Fruit fly (Drosophila melanogaster): Measurements from ENCODE around the gene CG13300.

The CG13300 gene

dm6 chr3L:6331399-6332111, 20.6 kb downstream of the CG13300 start (continued):
- TF ChIP-seq pdm3 (GFP tag; optimal IDR thresholded peaks at IDR 0.05) (peak; percentile 26), CG15336 (GFP tag; IDR thresholded peaks at IDR 0.05) (peak; percentile 78), dac (GFP tag; optimal IDR thresholded peaks at IDR 0.05) (peak; percentile 36), CG8119 (GFP tag; IDR thresholded peaks at IDR 0.05) (peak; percentile 84), net (GFP tag; optimal IDR thresholded peaks at IDR 0.05) (peak; percentile 17)

dm6 chr3L:6327308-6327707, 24.9 kb downstream of the CG13300 start, which contains the start of gene Or65c:
Gene Or65c (plus strand): TSS chr3L:6327608.
- TF ChIP-seq esn (GFP tag; optimal IDR thresholded peaks at IDR 0.05) (no peak), Lpt (GFP tag; optimal IDR thresholded peaks at IDR 0.05) (no peak)

DNA sequence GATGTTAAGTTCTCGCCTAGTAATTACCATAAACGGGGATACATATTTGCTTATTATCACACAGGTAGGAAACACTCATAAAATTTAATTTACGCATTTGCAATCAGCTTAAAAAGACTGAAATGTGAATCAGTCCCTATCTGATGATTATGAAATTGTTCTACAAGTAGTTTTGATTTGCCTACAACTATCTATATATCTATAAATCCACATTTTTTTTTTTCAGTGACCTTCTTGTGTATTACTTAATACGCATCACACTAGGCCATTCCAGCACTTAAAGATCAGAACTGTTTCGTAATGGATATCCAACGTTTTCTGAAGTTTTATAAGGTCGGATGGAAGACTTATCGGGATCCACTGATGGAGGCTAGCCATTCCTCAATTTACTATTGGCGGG, 26.9 kb downstream of the CG13300 start, which contains the start of gene Or65b:
TSS of gene Or65b (plus strand) at position 301 of the 400 bp plus-strand sequence.
- TF ChIP-seq CG6854 (GFP tag; optimal IDR thresholded peaks at IDR 0.05) = no peak
- no peak for TF ChIP-seq CG8119 (GFP tag; IDR thresholded peaks at IDR 0.05)
- TF ChIP-seq svp (GFP tag) = no peak
- TF ChIP-seq Eip78C (GFP tag) = peak; percentile 46

DNA sequence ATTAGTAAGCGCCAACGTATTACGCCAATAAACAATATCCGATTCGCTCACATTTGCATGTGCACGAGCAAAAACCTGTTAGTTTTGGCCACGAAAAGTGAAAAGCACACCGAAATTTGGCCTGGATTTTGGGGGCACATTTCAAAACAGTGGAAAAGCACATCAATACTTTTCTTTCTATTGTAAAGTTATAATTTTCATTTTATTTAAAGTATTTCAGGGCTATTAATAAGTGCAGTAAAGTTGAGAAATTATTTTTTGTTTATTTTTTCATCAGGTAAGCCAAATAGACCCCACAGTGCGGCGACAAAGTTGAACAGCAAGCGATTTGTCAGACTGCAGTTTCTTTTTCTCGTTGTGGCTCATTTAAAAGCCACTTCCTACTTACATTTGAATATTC, 29.5 kb downstream of the CG13300 start:
- no peak for TF ChIP-seq Hr38 (GFP tag; optimal IDR thresholded peaks at IDR 0.05)
- peak; percentile 26 for TF ChIP-seq CG6276 (GFP tag; optimal IDR thresholded peaks at IDR 0.05)
- TF ChIP-seq Hr4 (GFP tag; optimal IDR thresholded peaks at IDR 0.05) = peak; percentile 68
- peak; percentile 38 for TF ChIP-seq Eip78C (GFP tag)
- TF ChIP-seq CG32006 (GFP tag; optimal IDR thresholded peaks at IDR 0.05) = peak; percentile 55
- no peak for TF ChIP-seq CG10669 (GFP tag; optimal IDR thresholded peaks at IDR 0.05)
- TF ChIP-seq CG15336 (GFP tag; IDR thresholded peaks at IDR 0.05) = peak; percentile 46; the same call in 1 of the 2 replicates
- peak; percentile 68 for TF ChIP-seq eg (GFP tag; IDR thresholded peaks at IDR 0.05)
- peak; percentile 48; the same call in 2 of the 3 replicates for TF ChIP-seq CG8119 (GFP tag; IDR thresholded peaks at IDR 0.05)
- peak; percentile 19 for TF ChIP-seq CG4318 (GFP tag; optimal IDR thresholded peaks at IDR 0.05)
- TF ChIP-seq Met (GFP tag; optimal IDR thresholded peaks at IDR 0.05) = no peak

DNA sequence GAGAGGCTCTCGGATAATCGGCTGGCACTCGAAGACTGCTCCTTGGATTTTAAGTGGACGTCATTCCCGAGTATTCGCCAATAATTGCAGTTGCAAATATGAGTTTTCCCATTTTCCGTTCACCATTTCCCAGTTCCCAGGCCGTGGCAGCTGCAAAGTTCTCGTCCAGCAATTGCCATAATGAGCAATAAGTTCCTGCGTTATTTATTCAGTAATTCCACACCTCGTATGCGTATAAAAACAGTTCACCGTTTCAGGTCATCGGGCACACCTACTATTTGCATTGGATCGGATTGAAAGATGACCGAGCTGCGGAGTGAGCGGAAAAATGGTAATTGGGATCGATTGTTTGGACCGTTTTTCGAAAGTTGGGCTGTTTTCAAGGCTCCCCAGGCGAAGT, 31.9 kb downstream of the CG13300 start, which contains the start of gene Or65a:
TSS of gene Or65a (plus strand) at position 301 of the 400 bp plus-strand sequence.
- TF ChIP-seq Smox (GFP tag; optimal IDR thresholded peaks at IDR 0.05) (no peak), Met (GFP tag; optimal IDR thresholded peaks at IDR 0.05) (no peak)

dm6 chr3L:6317494-6317893, 34.7 kb downstream of the CG13300 start:
- TF ChIP-seq Sox15 (GFP tag; optimal IDR thresholded peaks at IDR 0.05) (no peak), CG3032 (tag; optimal IDR thresholded peaks at IDR 0.05) (no peak), CG10631 (GFP tag; optimal IDR thresholded peaks at IDR 0.05) (peak; percentile 2), CG6808 (GFP tag; optimal IDR thresholded peaks at IDR 0.05) (no peak), CG15336 (GFP tag; IDR thresholded peaks at IDR 0.05) (peak; percentile 43), eg (GFP tag; IDR thresholded peaks at IDR 0.05) (peak; percentile 61; the same call in 2 of the 3 replicates), svp (GFP tag) (peak; percentile 24), dac (GFP tag; optimal IDR thresholded peaks at IDR 0.05) (no peak), CG32006 (GFP tag; optimal IDR thresholded peaks at IDR 0.05) (peak; percentile 37), Met (GFP tag; optimal IDR thresholded peaks at IDR 0.05) (no peak), Ets21C (GFP tag; optimal IDR thresholded peaks at IDR 0.05) (no peak), CG6276 (GFP tag; optimal IDR thresholded peaks at IDR 0.05) (peak; percentile 17), achi (GFP tag; optimal IDR thresholded peaks at IDR 0.05) (no peak), fd85E (GFP tag; optimal IDR thresholded peaks at IDR 0.05) (no peak), Eip78C (GFP tag) (peak; percentile 48), CG8119 (GFP tag; IDR thresholded peaks at IDR 0.05) (peak; percentile 57; the same call in 2 of the 3 replicates), CG6792 (GFP tag; optimal IDR thresholded peaks at IDR 0.05) (no peak), CG3919 (GFP tag; optimal IDR thresholded peaks at IDR 0.05) (no peak), CG16779 (tag; optimal IDR thresholded peaks at IDR 0.05) (no peak), CG4318 (GFP tag; optimal IDR thresholded peaks at IDR 0.05) (peak; percentile 11)
